Fruit fly (Drosophila melanogaster) whole organism, embryonic: ENCODE measurements around the gene CG42751.

ENCODE experiments used
- Aef1 ChIP-seq: fragments of 200-800 bp; sonication (Bioruptor generic); IDR thresholded peaks from 3 replicates; pipeline ENCODE4 v1.3.6; 2022; ENCODE audit warnings: missing biosample characterization, missing genetic modification characterization
- CG10147 ChIP-seq: fragments of 200-800 bp; sonication (Bioruptor generic); optimal IDR thresholded peaks from 2 replicates; lab custom pipeline; 2019; ENCODE audit warnings: missing biosample characterization, mild to moderate bottlenecking, missing genetic modification characterization, moderate library complexity
- CG13624 ChIP-seq: fragments of 200-800 bp; sonication (Bioruptor generic); optimal IDR thresholded peaks from 2 replicates; lab custom pipeline; 2016; ENCODE audit warnings: missing biosample characterization, missing genetic modification characterization
- CG14667 ChIP-seq: fragments of 200-800 bp; sonication (Bioruptor generic); IDR thresholded peaks from 2 replicates; pipeline ENCODE4 v1.3.6; 2022; ENCODE audit warnings: missing biosample characterization, missing genetic modification characterization
- CG1529 ChIP-seq: fragments of 200-800 bp; sonication (Bioruptor generic); optimal IDR thresholded peaks from 3 replicates; lab custom pipeline; 2018; ENCODE audit warnings: missing biosample characterization, missing genetic modification characterization
- CG16779 ChIP-seq: fragments of 200-800 bp; sonication (Bioruptor generic); IDR thresholded peaks from 2 replicates; pipeline ENCODE4 v1.3.6; 2022; ENCODE audit warnings: missing biosample characterization, missing genetic modification characterization
- CG16815 ChIP-seq: fragments of 200-800 bp; sonication (Bioruptor generic); optimal IDR thresholded peaks from 3 replicates; lab custom pipeline; 2017; ENCODE audit warnings: missing biosample characterization, mild to moderate bottlenecking, missing genetic modification characterization
- CG17186 ChIP-seq: fragments of 200-800 bp; sonication (Bioruptor generic); optimal IDR thresholded peaks from 3 replicates; lab custom pipeline; 2017; ENCODE audit warnings: missing biosample characterization, missing genetic modification reagents, missing genetic modification characterization
- CG17359 ChIP-seq: fragments of 200-800 bp; sonication (Bioruptor generic); optimal IDR thresholded peaks from 3 replicates; lab custom pipeline; 2018; ENCODE audit warnings: missing biosample characterization, mild to moderate bottlenecking, missing genetic modification characterization, moderate library complexity
- CG17568 ChIP-seq: fragments of 200-800 bp; sonication (Bioruptor generic); optimal IDR thresholded peaks from 2 replicates; lab custom pipeline; 2018; ENCODE audit warnings: missing biosample characterization, mild to moderate bottlenecking, missing genetic modification characterization, moderate library complexity
- CG18476 ChIP-seq: fragments of 200-800 bp; sonication (Bioruptor generic); optimal IDR thresholded peaks from 2 replicates; lab custom pipeline; 2016; ENCODE audit warnings: missing biosample characterization, mild to moderate bottlenecking, missing genetic modification characterization
- CG2199 ChIP-seq: fragments of 200-800 bp; sonication (Bioruptor generic); IDR thresholded peaks from 3 replicates; pipeline ENCODE4 v1.3.6; 2022; ENCODE audit warnings: missing biosample characterization, missing genetic modification characterization
- CG2889 ChIP-seq: fragments of 200-800 bp; sonication (Bioruptor generic); IDR thresholded peaks from 3 replicates; pipeline ENCODE4 v1.3.6; 2022; ENCODE audit warnings: missing biosample characterization, missing genetic modification characterization
- CG30403 ChIP-seq: fragments of 200-800 bp; sonication (Bioruptor generic); optimal IDR thresholded peaks from 3 replicates; lab custom pipeline; 2016; ENCODE audit warnings: missing biosample characterization, missing genetic modification characterization
- CG3838 ChIP-seq: fragments of 200-800 bp; sonication (Bioruptor generic); optimal IDR thresholded peaks from 3 replicates; lab custom pipeline; 2016; ENCODE audit warnings: missing biosample characterization, missing genetic modification characterization
- CG6654 ChIP-seq: fragments of 200-800 bp; sonication (Bioruptor generic); optimal IDR thresholded peaks from 2 replicates; lab custom pipeline; 2017; ENCODE audit warnings: missing biosample characterization, mild to moderate bottlenecking, missing genetic modification characterization
- CG7786 ChIP-seq: fragments of 200-800 bp; sonication (Bioruptor generic); optimal IDR thresholded peaks from 2 replicates; lab custom pipeline; 2016; ENCODE audit warnings: missing biosample characterization, missing genetic modification characterization
- CG7839 ChIP-seq: fragments of 200-800 bp; sonication (Bioruptor generic); optimal IDR thresholded peaks from 3 replicates; lab custom pipeline; 2018; ENCODE audit warnings: missing biosample characterization, mild to moderate bottlenecking, missing genetic modification characterization, moderate library complexity
- CG7963 ChIP-seq: fragments of 200-800 bp; sonication (Bioruptor generic); IDR thresholded peaks from 3 replicates; pipeline ENCODE4 v1.3.6; 2022; ENCODE audit warnings: missing biosample characterization, missing genetic modification characterization; ENCODE audit not compliant: partially characterized antibody
- CG8388 ChIP-seq: fragments of 200-800 bp; sonication (Bioruptor generic); optimal IDR thresholded peaks from 2 replicates; lab custom pipeline; 2019; ENCODE audit warnings: missing biosample characterization, mild to moderate bottlenecking, missing genetic modification characterization, moderate library complexity
- CG9876 ChIP-seq: fragments of 200-800 bp; sonication (Bioruptor generic); optimal IDR thresholded peaks from 2 replicates; lab custom pipeline; 2016; ENCODE audit warnings: missing biosample characterization, missing genetic modification characterization
- CHES-1-like ChIP-seq: fragments of 200-800 bp; sonication (Bioruptor generic); optimal IDR thresholded peaks from 2 replicates; lab custom pipeline; 2016; ENCODE audit warnings: missing biosample characterization, missing genetic modification characterization
- D19A ChIP-seq: fragments of 200-800 bp; optimal IDR thresholded peaks from 3 replicates; lab custom pipeline; 2019; ENCODE audit warnings: missing biosample characterization, mild to moderate bottlenecking, missing genetic modification characterization, moderate library complexity
- Hand ChIP-seq: fragments of 200-800 bp; sonication (Bioruptor generic); optimal IDR thresholded peaks from 2 replicates; lab custom pipeline; 2017; ENCODE audit warnings: mild to moderate bottlenecking, missing biosample characterization, missing genetic modification reagents, missing genetic modification characterization
- Hmr ChIP-seq: fragments of 200-800 bp; sonication (Bioruptor generic); optimal IDR thresholded peaks from 3 replicates; lab custom pipeline; 2017; ENCODE audit warnings: mild to moderate bottlenecking, missing biosample characterization, missing genetic modification reagents, missing genetic modification characterization
- Lpt ChIP-seq: fragments of >200 bp; optimal IDR thresholded peaks from 2 replicates; lab custom pipeline; 2018; ENCODE audit warnings: missing biosample characterization, missing genetic modification characterization
- NFAT ChIP-seq: fragments of 200-800 bp; sonication (Bioruptor generic); IDR thresholded peaks from 2 replicates; pipeline ENCODE4 v1.3.6; 2022; ENCODE audit warnings: missing biosample characterization, missing genetic modification characterization
- Nf-YA ChIP-seq: fragments of 200-800 bp; sonication (Bioruptor generic); IDR thresholded peaks from 2 replicates; pipeline ENCODE4 v1.3.6; 2022; ENCODE audit warnings: missing biosample characterization, missing genetic modification characterization
- Six4 ChIP-seq: fragments of 200-800 bp; sonication (Bioruptor generic); optimal IDR thresholded peaks from 2 replicates; lab custom pipeline; 2016; ENCODE audit warnings: missing biosample characterization, missing genetic modification characterization
- ash1 ChIP-seq: fragments of 200-800 bp; sonication (Bioruptor generic); optimal IDR thresholded peaks from 2 replicates; lab custom pipeline; 2018; ENCODE audit warnings: missing biosample characterization, mild to moderate bottlenecking, missing genetic modification characterization
- croc ChIP-seq: fragments of 200-800 bp; sonication (Bioruptor generic); conservative IDR thresholded peaks from 3 replicates; pipeline ENCODE4 v1.3.6; 2022; ENCODE audit warnings: missing biosample characterization, missing genetic modification characterization
- cwo ChIP-seq: fragments of 200-800 bp; sonication (Bioruptor generic); optimal IDR thresholded peaks from 3 replicates; lab custom pipeline; 2017; ENCODE audit warnings: missing biosample characterization, missing genetic modification characterization, mild to moderate bottlenecking, moderate library complexity, missing genetic modification reagents
- dmrt11E ChIP-seq: fragments of 200-800 bp; sonication (Bioruptor generic); optimal IDR thresholded peaks from 3 replicates; lab custom pipeline; 2018; ENCODE audit warnings: missing biosample characterization, mild to moderate bottlenecking, missing genetic modification characterization, moderate library complexity
- dysf ChIP-seq: fragments of 200-800 bp; sonication (Bioruptor generic); IDR thresholded peaks from 3 replicates; pipeline ENCODE4 v1.3.6; 2022; ENCODE audit warnings: missing biosample characterization, missing genetic modification characterization
- fd96Cb ChIP-seq: fragments of 200-800 bp; sonication (Bioruptor generic); optimal IDR thresholded peaks from 2 replicates; lab custom pipeline; 2018; ENCODE audit warnings: missing biosample characterization, mild to moderate bottlenecking, missing genetic modification characterization, moderate library complexity
- fru ChIP-seq: fragments of >200 bp; optimal IDR thresholded peaks from 2 replicates; lab custom pipeline; 2017
- gcm2 ChIP-seq: fragments of 200-800 bp; sonication (Bioruptor generic); optimal IDR thresholded peaks from 2 replicates; lab custom pipeline; 2016; ENCODE audit warnings: missing biosample characterization, missing genetic modification characterization
- lab ChIP-seq: fragments of 200-800 bp; sonication (Bioruptor generic); optimal IDR thresholded peaks from 3 replicates; lab custom pipeline; 2017; ENCODE audit warnings: missing biosample characterization, missing genetic modification characterization, mild to moderate bottlenecking, moderate library complexity, missing genetic modification reagents
- lmd ChIP-seq: fragments of 200-800 bp; sonication (Bioruptor generic); IDR thresholded peaks from 2 replicates; pipeline ENCODE4 v1.3.6; 2022; ENCODE audit warnings: missing biosample characterization, missing genetic modification characterization
- lola ChIP-seq, 3 experiments: fragments of >200 bp in 2 of 3; fragments of 200-800 bp in 1 of 3; sonication (Bioruptor generic) in 1 of 3; optimal IDR thresholded peaks; 2 replicates each; lab custom pipeline; 2017 to 2019; ENCODE audit warnings: missing biosample characterization in 3 of 3, missing genetic modification characterization in 3 of 3, mild to moderate bottlenecking in 1 of 3, moderate library complexity in 1 of 3
- mam ChIP-seq: fragments of 200-800 bp; sonication (Bioruptor generic); optimal IDR thresholded peaks from 3 replicates; lab custom pipeline; 2016; ENCODE audit warnings: missing biosample characterization, missing genetic modification characterization
- pan ChIP-seq, 4 experiments: fragments of >200 bp in 3 of 4; fragments of 200-800 bp in 1 of 4; sonication (Bioruptor generic) in 1 of 4; optimal IDR thresholded peaks in 3 of 4; IDR thresholded peaks in 1 of 4; 2 replicates each; pipeline versions ENCODE4 v1.3.6 to Lab custom; 2017 to 2022; ENCODE audit warnings: missing biosample characterization in 2 of 4, missing genetic modification characterization in 2 of 4, mixed read lengths in 1 of 4
- peb ChIP-seq: fragments of 200-800 bp; sonication (Bioruptor generic); IDR thresholded peaks from 2 replicates; pipeline ENCODE4 v1.3.6; 2022; ENCODE audit warnings: missing biosample characterization, missing genetic modification characterization
- salm ChIP-seq: fragments of 200-800 bp; sonication (Bioruptor generic); optimal IDR thresholded peaks from 2 replicates; lab custom pipeline; 2018; ENCODE audit warnings: missing biosample characterization, mild to moderate bottlenecking, missing genetic modification characterization
- sens ChIP-seq: fragments of 200-800 bp; sonication (Bioruptor generic); peaks from one replicate; lab custom pipeline; 2016; ENCODE audit warnings: missing biosample characterization, missing genetic modification characterization
- sim ChIP-seq: fragments of 200-800 bp; sonication (Bioruptor generic); IDR thresholded peaks from 2 replicates; pipeline ENCODE4 v1.3.6; 2022; ENCODE audit warnings: missing biosample characterization, missing genetic modification characterization
- slou ChIP-seq: fragments of 200-800 bp; sonication (Bioruptor generic); optimal IDR thresholded peaks from 3 replicates; lab custom pipeline; 2016; ENCODE audit warnings: missing biosample characterization, missing genetic modification characterization
- sqz ChIP-seq: fragments of 200-800 bp; sonication (Bioruptor generic); optimal IDR thresholded peaks from 3 replicates; lab custom pipeline; 2018; ENCODE audit warnings: missing biosample characterization, mild to moderate bottlenecking, missing genetic modification characterization
- usp ChIP-seq: fragments of >200 bp; optimal IDR thresholded peaks from 2 replicates; lab custom pipeline; 2017; ENCODE audit warnings: missing biosample characterization, missing genetic modification characterization

The CG42751 gene

dm6 chr2L:11808702-11809583, 44.3 kb upstream of the CG42751 start, which contains the start of gene crol (continued):
- no peak for TF ChIP-seq peb (GFP tag; lab: Robert Waterston, UW)
- 0 out of 3 replicates have a peak, but pooled peaks have one; percentile 67 for TF ChIP-seq CG2199 (GFP tag; lab: Robert Waterston, UW)
- TF ChIP-seq salm (tag; lab: Kevin White, UChicago): no peak
- TF ChIP-seq Nf-YA (GFP tag; lab: Robert Waterston, UW): no peak
- TF ChIP-seq lola (GFP tag; optimal IDR thresholded peaks at IDR 0.05; lab: Kevin White, UChicago): peak in 1 of 3 experiments; percentile 13
- no peak for TF ChIP-seq CG1529
- TF ChIP-seq ash1 (GFP tag; lab: Kevin White, UChicago): no peak
- no peak for TF ChIP-seq CG18476 (GFP tag; lab: Kevin White, UChicago)
- TF ChIP-seq CG6654 (GFP tag; lab: Kevin White, UChicago): no peak
- TF ChIP-seq lmd: no peak; the same call in 1 of the 2 replicates
- TF ChIP-seq CG3838: no peak
- no peak for TF ChIP-seq usp (GFP tag; lab: Kevin White, UChicago)
- TF ChIP-seq CG7786 (GFP tag; lab: Kevin White, UChicago): no peak
- TF ChIP-seq pan (optimal IDR thresholded peaks at IDR 0.05; lab: Kevin White, UChicago): no peak
- TF ChIP-seq pan (GFP tag; optimal IDR thresholded peaks at IDR 0.05 in 1 of 2, IDR thresholded peaks at IDR 0.05 in 1 of 2): peak in 1 of 2 experiments; percentile 20
- TF ChIP-seq Aef1: no peak
- TF ChIP-seq sim: no peak
- TF ChIP-seq CG7963 (GFP tag; lab: Robert Waterston, UW): peak; percentile 74
- no peak for TF ChIP-seq CG16779 (GFP tag; lab: Robert Waterston, UW)
- TF ChIP-seq dmrt11E (tag; lab: Kevin White, UChicago): no peak
- TF ChIP-seq croc (GFP tag; lab: Robert Waterston, UW): no peak
- TF ChIP-seq gcm2: no peak
- no peak for TF ChIP-seq CG8388 (GFP tag; lab: Kevin White, UChicago)
- TF ChIP-seq lab (GFP tag; lab: Kevin White, UChicago): peak; percentile 7
- TF ChIP-seq Six4 (GFP tag; lab: Kevin White, UChicago): no peak
- TF ChIP-seq CG2889: no peak
- TF ChIP-seq CG10147 (GFP tag; lab: Kevin White, UChicago): no peak
- peak; percentile 53; the same call in 1 of the 2 replicates for TF ChIP-seq NFAT (GFP tag; lab: Robert Waterston, UW)
- no peak for TF ChIP-seq CG9876
- peak; percentile 43 for TF ChIP-seq Hmr
- no peak for TF ChIP-seq fd96Cb
- peak; percentile 29 for TF ChIP-seq CG7839 (tag; lab: Kevin White, UChicago)
- no peak for TF ChIP-seq CG17359 (tag; lab: Kevin White, UChicago)
- no peak for TF ChIP-seq CG16815
- no peak for TF ChIP-seq Lpt
- TF ChIP-seq fru (lab: Kevin White, UChicago): no peak
- no peak for TF ChIP-seq CG14667 (GFP tag; lab: Robert Waterston, UW)
- TF ChIP-seq Hand: no peak
- peak; percentile 1 for TF ChIP-seq mam (GFP tag; lab: Kevin White, UChicago)
- no peak; the same call in 2 of the 3 replicates for TF ChIP-seq dysf (GFP tag; lab: Robert Waterston, UW)
- no peak for TF ChIP-seq CG17186
- no peak for TF ChIP-seq slou
- peak; percentile 14 for TF ChIP-seq sqz (GFP tag; lab: Kevin White, UChicago)
- peak; percentile 73 for TF ChIP-seq sens (GFP tag; lab: Kevin White, UChicago)
- no peak for TF ChIP-seq D19A
- TF ChIP-seq CG17568: no peak
- no peak for TF ChIP-seq CG13624 (GFP tag; lab: Kevin White, UChicago)
- TF ChIP-seq CG30403: peak; percentile 10
- TF ChIP-seq CHES-1-like (GFP tag; lab: Kevin White, UChicago): peak; percentile 46
- TF ChIP-seq cwo (GFP tag; lab: Kevin White, UChicago): no peak
